ENCODE assay signal across 3 worm cellular contexts in the genomic region with DNA sequence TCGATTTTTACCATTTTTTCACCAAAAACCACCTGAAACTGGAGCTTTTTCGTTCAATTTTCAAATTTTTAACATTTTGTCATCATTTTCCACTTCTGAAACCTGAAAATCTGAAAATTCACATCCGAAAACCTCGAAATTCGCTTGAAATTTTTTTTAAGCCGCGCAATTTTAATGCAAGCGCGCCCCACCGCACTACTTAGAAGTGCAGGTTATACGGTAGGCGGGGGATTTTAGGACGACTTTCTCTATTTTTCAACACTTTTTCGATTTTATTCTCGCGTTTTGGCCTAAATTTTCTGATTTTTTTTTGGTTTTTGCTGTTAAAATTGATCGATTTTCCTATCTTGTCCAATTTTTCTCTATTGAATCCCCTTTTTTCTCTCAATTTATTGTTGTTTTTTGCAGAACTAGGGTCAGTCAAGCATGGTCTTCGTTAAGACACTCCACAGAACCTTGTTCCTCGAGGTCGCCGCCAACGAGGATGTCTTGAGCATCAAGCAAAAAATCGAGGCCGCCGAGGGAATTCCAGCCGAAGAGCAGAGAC.
TF ChIP-seq lines count a peak whose summit lies in the region.

Gene ubl-1, plus strand, starts transcription at position 402 of the 547 bp plus-strand sequence.

TF ChIP-seq in whole organism, L1 larva, 84 proteins besides CTCF, POLR2A, EP300 and RAD21 (continued from another document and continues in another):
- TF ChIP-seq unc-30 (tag; optimal IDR thresholded peaks at IDR 0.05; lab: Kevin White, UChicago) (no peak), egl-13 (tag; optimal IDR thresholded peaks at IDR 0.05; lab: Kevin White, UChicago) (no peak), hlh-17 (GFP tag; optimal IDR thresholded peaks at IDR 0.05; lab: Kevin White, UChicago; ENCODE audit: borderline replicate concordance) (no peak), nhr-47 (tag; optimal IDR thresholded peaks at IDR 0.05; lab: Kevin White, UChicago) (peak; percentile 83), blmp-1 (tag; optimal IDR thresholded peaks at IDR 0.05; lab: Kevin White, UChicago) (peak; percentile 96), ztf-4 (tag; optimal IDR thresholded peaks at IDR 0.05; lab: Kevin White, UChicago) (peak; percentile 20), ets-5 (GFP tag; IDR thresholded peaks at IDR 0.05; lab: Robert Waterston, UW) (no peak), ceh-82 (tag; optimal IDR thresholded peaks at IDR 0.05; lab: Kevin White, UChicago) (peak; percentile 90 to 93 (median 90)), nhr-84 (tag; optimal IDR thresholded peaks at IDR 0.05; lab: Kevin White, UChicago) (no peak), nhr-19 (GFP tag; conservative IDR thresholded peaks at IDR 0.05; lab: Robert Waterston, UW) (peak; percentile 83), mab-9 (GFP tag; IDR thresholded peaks at IDR 0.05; lab: Robert Waterston, UW) (no peak), pag-3 (tag; optimal IDR thresholded peaks at IDR 0.05; lab: Kevin White, UChicago; ENCODE audit: borderline replicate concordance, insufficient read depth) (peak; percentile 23), efl-3 (GFP tag; optimal IDR thresholded peaks at IDR 0.05; lab: Kevin White, UChicago) (no peak), mef-2 (tag; optimal IDR thresholded peaks at IDR 0.05; lab: Kevin White, UChicago) (no peak), ces-1 (GFP tag; optimal IDR thresholded peaks at IDR 0.05; lab: Kevin White, UChicago) (no peak), mep-1 (tag; optimal IDR thresholded peaks at IDR 0.05; lab: Kevin White, UChicago) (peak; percentile 96), lin-14 (GFP tag; optimal IDR thresholded peaks at IDR 0.05; lab: Kevin White, UChicago) (peak; percentile 89), ceh-63 (GFP tag; optimal IDR thresholded peaks at IDR 0.05; lab: Kevin White, UChicago) (no peak), sptf-1 (tag; optimal IDR thresholded peaks at IDR 0.05; lab: Kevin White, UChicago) (no peak), C16A3.4 (tag; optimal IDR thresholded peaks at IDR 0.05; lab: Kevin White, UChicago) (peak; percentile 94), lin-35 (GFP tag; optimal IDR thresholded peaks at IDR 0.05; lab: Kevin White, UChicago) (peak; percentile 88 to 94), nhr-90 (tag; optimal IDR thresholded peaks at IDR 0.05; lab: Kevin White, UChicago; ENCODE audit: poor library complexity) (peak; percentile 67), unc-62 (GFP tag; optimal IDR thresholded peaks at IDR 0.05; lab: Kevin White, UChicago) (no peak), pax-3 (tag; optimal IDR thresholded peaks at IDR 0.05; lab: Kevin White, UChicago) (peak; percentile 65), snu-23 (GFP tag; optimal IDR thresholded peaks at IDR 0.05; lab: Kevin White, UChicago) (peak; percentile 90), unc-130 (tag; optimal IDR thresholded peaks at IDR 0.05; lab: Kevin White, UChicago) (peak; percentile 92), elt-2 (tag; optimal IDR thresholded peaks at IDR 0.05; lab: Kevin White, UChicago) (no peak), lin-13 (GFP tag; optimal IDR thresholded peaks at IDR 0.05; lab: Kevin White, UChicago) (peak; percentile 91), jun-1 (tag; optimal IDR thresholded peaks at IDR 0.05; lab: Kevin White, UChicago) (peak; percentile 79), skn-1 (tag; optimal IDR thresholded peaks at IDR 0.05; lab: Kevin White, UChicago) (peak; percentile 95), C34B4.2 (tag; optimal IDR thresholded peaks at IDR 0.05; lab: Kevin White, UChicago) (no peak), vab-15 (tag; optimal IDR thresholded peaks at IDR 0.05; lab: Kevin White, UChicago) (peak; percentile 73), isw-1 (GFP tag; IDR thresholded peaks at IDR 0.05; lab: Robert Waterston, UW) (peak; percentile 79), ama-1 (optimal IDR thresholded peaks at IDR 0.05; lab: Kevin White, UChicago) (no peak), snpc-4 (tag; optimal IDR thresholded peaks at IDR 0.05; lab: Kevin White, UChicago) (peak; percentile 83), dsc-1 (tag; optimal IDR thresholded peaks at IDR 0.05; lab: Kevin White, UChicago) (peak; percentile 74), ceh-8 (GFP tag; optimal IDR thresholded peaks at IDR 0.05; lab: Kevin White, UChicago) (no peak), aha-1 (tag; optimal IDR thresholded peaks at IDR 0.05; lab: Kevin White, UChicago) (no peak), nhr-76 (tag; optimal IDR thresholded peaks at IDR 0.05; lab: Kevin White, UChicago) (no peak), alr-1 (tag; optimal IDR thresholded peaks at IDR 0.05; lab: Kevin White, UChicago; ENCODE audit: borderline replicate concordance) (no peak), dpl-1 (GFP tag; optimal IDR thresholded peaks at IDR 0.05; lab: Kevin White, UChicago) (peak; percentile 84 to 90 (median 88))

TF ChIP-seq in whole organism, L3 larva, 47 proteins besides CTCF, POLR2A, EP300 and RAD21 (continued from another document):
- TF ChIP-seq pha-4 (tag; optimal IDR thresholded peaks at IDR 0.05; lab: Kevin White, UChicago) = peak; percentile 95
- no peak for TF ChIP-seq fos-1 (tag; optimal IDR thresholded peaks at IDR 0.05; lab: Kevin White, UChicago)
- TF ChIP-seq elt-3 (tag; optimal IDR thresholded peaks at IDR 0.05; lab: Kevin White, UChicago) = peak in 1 of 3 experiments; percentile 15
- no peak for TF ChIP-seq aly-2 (tag; optimal IDR thresholded peaks at IDR 0.05; lab: Kevin White, UChicago)
- peak; percentile 27 for TF ChIP-seq hmg-11 (tag; optimal IDR thresholded peaks at IDR 0.05; lab: Kevin White, UChicago)
- peak; percentile 41 for TF ChIP-seq nhr-11 (tag; optimal IDR thresholded peaks at IDR 0.05; lab: Kevin White, UChicago)
- no peak for TF ChIP-seq fkh-2 (tag; optimal IDR thresholded peaks at IDR 0.05; lab: Kevin White, UChicago)
- TF ChIP-seq egl-5 (tag; optimal IDR thresholded peaks at IDR 0.05; lab: Kevin White, UChicago) = peak; percentile 60
- peak; percentile 88 for TF ChIP-seq nhr-25 (tag; optimal IDR thresholded peaks at IDR 0.05; lab: Kevin White, UChicago)
- no peak for TF ChIP-seq ztf-11 (tag; optimal IDR thresholded peaks at IDR 0.05; lab: Kevin White, UChicago)
- no peak for TF ChIP-seq zag-1 (tag; optimal IDR thresholded peaks at IDR 0.05; lab: Kevin White, UChicago)
- peak; percentile 64 for TF ChIP-seq ceh-28 (tag; optimal IDR thresholded peaks at IDR 0.05; lab: Kevin White, UChicago)
- TF ChIP-seq nhr-76 (tag; optimal IDR thresholded peaks at IDR 0.05; lab: Kevin White, UChicago) = no peak
- TF ChIP-seq skn-1 (tag; optimal IDR thresholded peaks at IDR 0.05; lab: Kevin White, UChicago) = peak; percentile 69
- TF ChIP-seq ceh-9 (tag; optimal IDR thresholded peaks at IDR 0.05; lab: Kevin White, UChicago) = no peak
- TF ChIP-seq elt-1 (tag; optimal IDR thresholded peaks at IDR 0.05; lab: Kevin White, UChicago) = peak; percentile 45
- TF ChIP-seq pqm-1 (tag; optimal IDR thresholded peaks at IDR 0.05; lab: Kevin White, UChicago) = peak; percentile 24
- peak; percentile 81 for TF ChIP-seq R02D3.7 (tag; optimal IDR thresholded peaks at IDR 0.05; lab: Kevin White, UChicago)
- no peak for TF ChIP-seq mdl-1 (tag; optimal IDR thresholded peaks at IDR 0.05; lab: Kevin White, UChicago)
- TF ChIP-seq ama-1 (optimal IDR thresholded peaks at IDR 0.05; lab: Kevin White, UChicago) = peak; percentile 22
- TF ChIP-seq unc-62 (GFP tag; optimal IDR thresholded peaks at IDR 0.05; lab: Kevin White, UChicago) = no peak
- TF ChIP-seq nhr-12 (tag; optimal IDR thresholded peaks at IDR 0.05; lab: Kevin White, UChicago) = no peak
- peak; percentile 55 for TF ChIP-seq lsy-12 (tag; optimal IDR thresholded peaks at IDR 0.05; lab: Kevin White, UChicago)
- no peak for TF ChIP-seq ceh-16 (tag; optimal IDR thresholded peaks at IDR 0.05; lab: Kevin White, UChicago)
- TF ChIP-seq nhr-77 (tag; optimal IDR thresholded peaks at IDR 0.05; lab: Kevin White, UChicago) = peak; percentile 54
- TF ChIP-seq nhr-28 (tag; optimal IDR thresholded peaks at IDR 0.05; lab: Kevin White, UChicago) = no peak
- no peak for TF ChIP-seq eor-1 (tag; optimal IDR thresholded peaks at IDR 0.05; lab: Kevin White, UChicago)
- peak; percentile 17 for TF ChIP-seq ztf-4 (tag; optimal IDR thresholded peaks at IDR 0.05; lab: Kevin White, UChicago)
- peak; percentile 80 for TF ChIP-seq jun-1 (tag; optimal IDR thresholded peaks at IDR 0.05; lab: Kevin White, UChicago)
- peak; percentile 77 for TF ChIP-seq fkh-10 (GFP tag; optimal IDR thresholded peaks at IDR 0.05; lab: Kevin White, UChicago)

TF ChIP-seq in whole organism, young adult, 124 proteins besides CTCF, POLR2A, EP300 and RAD21 (continued from another document and continues in another):
- peak; percentile 84 for TF ChIP-seq lsl-1 (GFP tag; optimal IDR thresholded peaks at IDR 0.05; lab: Kevin White, UChicago)
- TF ChIP-seq ztf-25 (GFP tag; IDR thresholded peaks at IDR 0.05; lab: Robert Waterston, UW) = no peak
- peak; percentile 68 for TF ChIP-seq F23B12.7 (tag; optimal IDR thresholded peaks at IDR 0.05; lab: Kevin White, UChicago; ENCODE audit: insufficient read depth)
- TF ChIP-seq C17E4.6 (GFP tag; IDR thresholded peaks at IDR 0.05; lab: Robert Waterston, UW) = no peak
- no peak for TF ChIP-seq lir-1 (GFP tag; conservative IDR thresholded peaks at IDR 0.05; lab: Robert Waterston, UW)
- TF ChIP-seq snpc-3.4 (tag; optimal IDR thresholded peaks at IDR 0.05; lab: Kevin White, UChicago) = peak; percentile 36
- peak; percentile 72; the same call in 1 of the 2 replicates for TF ChIP-seq pbrm-1 (GFP tag; IDR thresholded peaks at IDR 0.05; lab: Robert Waterston, UW)
- no peak for TF ChIP-seq let-526 (GFP tag; IDR thresholded peaks at IDR 0.05; lab: Robert Waterston, UW)
- TF ChIP-seq ztf-28 (GFP tag; IDR thresholded peaks at IDR 0.05; lab: Robert Waterston, UW) = no peak
- TF ChIP-seq nhr-27 (tag; optimal IDR thresholded peaks at IDR 0.05; lab: Kevin White, UChicago) = no peak
- TF ChIP-seq somi-1 (GFP tag; optimal IDR thresholded peaks at IDR 0.05; lab: Kevin White, UChicago) = no peak
- TF ChIP-seq F57A8.1 (GFP tag; optimal IDR thresholded peaks at IDR 0.05; lab: Kevin White, UChicago) = no peak
- TF ChIP-seq repo-1 (tag; optimal IDR thresholded peaks at IDR 0.05; lab: Kevin White, UChicago) = no peak
- no peak for TF ChIP-seq hsf-1 (GFP tag; IDR thresholded peaks at IDR 0.05; lab: Robert Waterston, UW)
- no peak for TF ChIP-seq ceh-79 (tag; optimal IDR thresholded peaks at IDR 0.05; lab: Kevin White, UChicago)
- TF ChIP-seq ztf-22 (GFP tag; optimal IDR thresholded peaks at IDR 0.05; lab: Kevin White, UChicago) = no peak
- TF ChIP-seq nfya-1 (tag; optimal IDR thresholded peaks at IDR 0.05; lab: Kevin White, UChicago; ENCODE audit: borderline replicate concordance, insufficient read depth) = no peak
- no peak for TF ChIP-seq hrde-1 (tag; optimal IDR thresholded peaks at IDR 0.05; lab: Kevin White, UChicago; ENCODE audit: borderline replicate concordance)
- no peak for TF ChIP-seq F22D6.2 (tag; optimal IDR thresholded peaks at IDR 0.05; lab: Kevin White, UChicago)
- peak in 1 of 3 experiments; percentile 74 for TF ChIP-seq lin-35 (GFP tag; optimal IDR thresholded peaks at IDR 0.05; lab: Kevin White, UChicago)
- 0 out of 2 replicates have a peak, but pooled peaks have one; percentile 57 for TF ChIP-seq ekl-4 (GFP tag; IDR thresholded peaks at IDR 0.05; lab: Robert Waterston, UW)
- 0 out of 2 replicates have a peak, but pooled peaks have one; percentile 27 for TF ChIP-seq B0019.2 (GFP tag; conservative IDR thresholded peaks at IDR 0.05; lab: Robert Waterston, UW)
- TF ChIP-seq Y79H2A.3 (GFP tag; conservative IDR thresholded peaks at IDR 0.05; lab: Robert Waterston, UW) = no peak
- no peak for TF ChIP-seq F57C9.4 (tag; optimal IDR thresholded peaks at IDR 0.05; lab: Kevin White, UChicago)
- TF ChIP-seq ztf-18 (tag; optimal IDR thresholded peaks at IDR 0.05; lab: Kevin White, UChicago) = peak; percentile 16
- no peak for TF ChIP-seq F39B2.1 (GFP tag; IDR thresholded peaks at IDR 0.05; lab: Robert Waterston, UW)
- TF ChIP-seq tbx-9 (tag; optimal IDR thresholded peaks at IDR 0.05; lab: Kevin White, UChicago; ENCODE audit: borderline replicate concordance) = no peak
- no peak for TF ChIP-seq bed-1 (GFP tag; IDR thresholded peaks at IDR 0.05; lab: Robert Waterston, UW)
- TF ChIP-seq mes-4 (tag; optimal IDR thresholded peaks at IDR 0.05; lab: Kevin White, UChicago) = no peak
- TF ChIP-seq snpc-1.3 (tag; optimal IDR thresholded peaks at IDR 0.05; lab: Kevin White, UChicago; ENCODE audit: insufficient read depth) = peak; percentile 49
- peak; percentile 29 for TF ChIP-seq F49E8.2 (tag; optimal IDR thresholded peaks at IDR 0.05; lab: Kevin White, UChicago; ENCODE audit: insufficient read depth)
- no peak for TF ChIP-seq B0336.3 (GFP tag; IDR thresholded peaks at IDR 0.05; lab: Robert Waterston, UW)
- peak; percentile 2 for TF ChIP-seq rpc-1 (optimal IDR thresholded peaks at IDR 0.05; lab: Kevin White, UChicago)
- TF ChIP-seq rpc-1 (tag; optimal IDR thresholded peaks at IDR 0.05; lab: Kevin White, UChicago) = no peak
- TF ChIP-seq ZK185.1 (tag; optimal IDR thresholded peaks at IDR 0.05; lab: Kevin White, UChicago; ENCODE audit: poor library complexity, severe bottlenecking) = peak; percentile 59
- TF ChIP-seq ceh-40 (GFP tag; IDR thresholded peaks at IDR 0.05; lab: Robert Waterston, UW) = no peak
- no peak for TF ChIP-seq ets-4 (GFP tag; optimal IDR thresholded peaks at IDR 0.05; lab: Kevin White, UChicago)
- no peak for TF ChIP-seq B0035.1 (tag; optimal IDR thresholded peaks at IDR 0.05; lab: Kevin White, UChicago)
- TF ChIP-seq cebp-2 (GFP tag; IDR thresholded peaks at IDR 0.05; lab: Robert Waterston, UW) = no peak
- peak; percentile 10 for TF ChIP-seq pha-4 (tag; optimal IDR thresholded peaks at IDR 0.05; lab: Kevin White, UChicago)
- TF ChIP-seq nfyb-1 (GFP tag; IDR thresholded peaks at IDR 0.05; lab: Robert Waterston, UW) = no peak
- TF ChIP-seq zim-3 (tag; optimal IDR thresholded peaks at IDR 0.05; lab: Kevin White, UChicago) = no peak
- TF ChIP-seq ztf-3 (GFP tag; optimal IDR thresholded peaks at IDR 0.05; lab: Kevin White, UChicago) = no peak
- no peak for TF ChIP-seq attf-6 (GFP tag; IDR thresholded peaks at IDR 0.05; lab: Robert Waterston, UW)
- TF ChIP-seq unc-62 (GFP tag; optimal IDR thresholded peaks at IDR 0.05; lab: Kevin White, UChicago) = no peak
- TF ChIP-seq sptf-2 (GFP tag; optimal IDR thresholded peaks at IDR 0.05; lab: Kevin White, UChicago) = no peak
- TF ChIP-seq egl-18 (GFP tag; IDR thresholded peaks at IDR 0.05; lab: Robert Waterston, UW) = no peak
- peak; percentile 18 for TF ChIP-seq tlf-1 (GFP tag; optimal IDR thresholded peaks at IDR 0.05; lab: Kevin White, UChicago)
- no peak for TF ChIP-seq cebp-1 (GFP tag; IDR thresholded peaks at IDR 0.05; lab: Robert Waterston, UW)
- peak; percentile 62 for TF ChIP-seq cebp-1 (tag; optimal IDR thresholded peaks at IDR 0.05; lab: Kevin White, UChicago)
- TF ChIP-seq B0261.1 (tag; optimal IDR thresholded peaks at IDR 0.05; lab: Kevin White, UChicago) = no peak
- no peak for TF ChIP-seq zfh-2 (GFP tag; conservative IDR thresholded peaks at IDR 0.05; lab: Robert Waterston, UW)
- TF ChIP-seq ceh-100 (GFP tag; IDR thresholded peaks at IDR 0.05; lab: Robert Waterston, UW) = 0 out of 2 replicates have a peak, but pooled peaks have one; percentile 21
- TF ChIP-seq T26A5.8 (tag; optimal IDR thresholded peaks at IDR 0.05; lab: Kevin White, UChicago) = no peak
- TF ChIP-seq efl-1 (GFP tag; optimal IDR thresholded peaks at IDR 0.05; lab: Kevin White, UChicago) = peak; percentile 71
- peak; percentile 14 for TF ChIP-seq madf-10 (tag; optimal IDR thresholded peaks at IDR 0.05; lab: Kevin White, UChicago)
- no peak for TF ChIP-seq ztf-6 (GFP tag; IDR thresholded peaks at IDR 0.05; lab: Robert Waterston, UW)
- peak; percentile 1 for TF ChIP-seq xnd-1 (tag; optimal IDR thresholded peaks at IDR 0.05; lab: Kevin White, UChicago)
- TF ChIP-seq aptf-3 (GFP tag; IDR thresholded peaks at IDR 0.05; lab: Robert Waterston, UW) = no peak
- peak; percentile 74 for TF ChIP-seq madf-6 (GFP tag; IDR thresholded peaks at IDR 0.05; lab: Robert Waterston, UW)
- no peak for TF ChIP-seq hlh-12 (tag; optimal IDR thresholded peaks at IDR 0.05; lab: Kevin White, UChicago)
- TF ChIP-seq dpff-1 (tag; optimal IDR thresholded peaks at IDR 0.05; lab: Kevin White, UChicago) = no peak
- peak; percentile 97 for TF ChIP-seq mcd-1 (GFP tag; IDR thresholded peaks at IDR 0.05; lab: Robert Waterston, UW)
- no peak for TF ChIP-seq nfya-2 (GFP tag; IDR thresholded peaks at IDR 0.05; lab: Robert Waterston, UW)
- TF ChIP-seq die-1 (tag; optimal IDR thresholded peaks at IDR 0.05; lab: Kevin White, UChicago) = no peak
